Worm (Caenorhabditis elegans) whole organism, late embryonic: Measurements from ENCODE around the gene dmd-8.

ENCODE experiments used
- F13H6.1 ChIP-seq: sonication (generic microtip); optimal IDR thresholded peaks from 2 replicates; lab custom pipeline; 2016; ENCODE audit warnings: missing genetic modification characterization, missing compliant biosample characterization
- K02D7.2 ChIP-seq: sonication (generic microtip); optimal IDR thresholded peaks from 2 replicates; lab custom pipeline; 2017; ENCODE audit warnings: mild to moderate bottlenecking, missing genetic modification characterization, missing compliant biosample characterization
- K09A11.1 ChIP-seq: sonication (generic microtip); optimal IDR thresholded peaks from 2 replicates; lab custom pipeline; 2017; ENCODE audit warnings: antibody characterized with exemption, mild to moderate bottlenecking, missing genetic modification characterization, missing compliant biosample characterization; ENCODE audit not compliant: insufficient read depth
- T23F11.4 ChIP-seq: fragments of 200-800 bp; sonication (Bioruptor generic); optimal IDR thresholded peaks from 2 replicates; lab custom pipeline; 2018; ENCODE audit warnings: mild to moderate bottlenecking, missing genetic modification characterization, missing compliant biosample characterization
- Y22D7AL.16 ChIP-seq: sonication (generic microtip); optimal IDR thresholded peaks from 2 replicates; lab custom pipeline; 2016; ENCODE audit warnings: missing genetic modification characterization, missing compliant biosample characterization
- ahr-1 ChIP-seq: sonication (generic microtip); optimal IDR thresholded peaks from 2 replicates; lab custom pipeline; 2016; ENCODE audit warnings: missing genetic modification characterization, missing compliant biosample characterization
- ceh-14 ChIP-seq: sonication (generic microtip); optimal IDR thresholded peaks from 2 replicates; lab custom pipeline; 2016; ENCODE audit warnings: missing genotype, missing genetic modification characterization, missing compliant biosample characterization
- ceh-18 ChIP-seq: sonication (generic microtip); optimal IDR thresholded peaks from 2 replicates; lab custom pipeline; 2016; ENCODE audit warnings: missing genetic modification characterization, missing compliant biosample characterization
- ceh-2 ChIP-seq: sonication (generic microtip); optimal IDR thresholded peaks from 2 replicates; lab custom pipeline; 2016; ENCODE audit warnings: missing genotype, missing genetic modification characterization, missing compliant biosample characterization
- ceh-22 ChIP-seq: sonication (generic microtip); optimal IDR thresholded peaks from 2 replicates; lab custom pipeline; 2017; ENCODE audit warnings: missing biosample characterization, missing genetic modification characterization
- elt-4 ChIP-seq: sonication (generic microtip); optimal IDR thresholded peaks from 2 replicates; lab custom pipeline; 2016; ENCODE audit warnings: missing genetic modification characterization, missing compliant biosample characterization
- hlh-30 ChIP-seq: sonication (generic microtip); optimal IDR thresholded peaks from 2 replicates; lab custom pipeline; 2017; ENCODE audit warnings: antibody characterized with exemption, missing genetic modification characterization, missing compliant biosample characterization; ENCODE audit not compliant: insufficient read depth
- hlh-6 ChIP-seq: sonication (generic microtip); optimal IDR thresholded peaks from 2 replicates; lab custom pipeline; 2016; ENCODE audit warnings: missing genotype, missing genetic modification characterization, missing compliant biosample characterization
- lin-11 ChIP-seq: fragments of 200-800 bp; sonication (Bioruptor generic); optimal IDR thresholded peaks from 2 replicates; lab custom pipeline; 2018; ENCODE audit warnings: mild to moderate bottlenecking, missing genetic modification characterization, missing compliant biosample characterization
- mec-3 ChIP-seq: sonication (generic microtip); optimal IDR thresholded peaks from 2 replicates; lab custom pipeline; 2016; ENCODE audit warnings: borderline replicate concordance, missing genetic modification characterization, missing compliant biosample characterization
- nfya-1 ChIP-seq: sonication (generic microtip); optimal IDR thresholded peaks from 2 replicates; lab custom pipeline; 2017; ENCODE audit warnings: missing genetic modification characterization, mild to moderate bottlenecking, missing compliant biosample characterization, antibody characterized with exemption, moderate library complexity
- nhr-11 ChIP-seq: fragments of 150-350 bp; optimal IDR thresholded peaks from 2 replicates; lab custom pipeline; 2014; ENCODE audit warnings: missing biosample characterization, missing genetic modification characterization
- pag-3 ChIP-seq: sonication (generic microtip); optimal IDR thresholded peaks from 2 replicates; lab custom pipeline; 2016; ENCODE audit warnings: missing compliant biosample characterization, missing genetic modification characterization, borderline replicate concordance
- pat-9 ChIP-seq: fragments of 200-800 bp; sonication (Bioruptor generic); optimal IDR thresholded peaks from 2 replicates; lab custom pipeline; 2018; ENCODE audit warnings: mild to moderate bottlenecking, missing genetic modification characterization, moderate library complexity, missing compliant biosample characterization
- pax-1 ChIP-seq: fragments of 150-350 bp; optimal IDR thresholded peaks from 2 replicates; lab custom pipeline; 2014; ENCODE audit warnings: missing biosample characterization, missing genetic modification characterization
- rnt-1 ChIP-seq: sonication (generic microtip); optimal IDR thresholded peaks from 2 replicates; lab custom pipeline; 2016; ENCODE audit warnings: missing genetic modification characterization, missing compliant biosample characterization
- sox-2 ChIP-seq: fragments of 200-800 bp; sonication (Bioruptor generic); IDR thresholded peaks from 2 replicates; pipeline ENCODE4 v1.3.6; 2022; ENCODE audit warnings: missing genetic modification reagents, missing genetic modification characterization, missing compliant biosample characterization
- unc-42 ChIP-seq: sonication (generic microtip); optimal IDR thresholded peaks from 2 replicates; lab custom pipeline; 2016; ENCODE audit warnings: missing genotype, missing genetic modification characterization, missing compliant biosample characterization

dmd-8 gene

DNA sequence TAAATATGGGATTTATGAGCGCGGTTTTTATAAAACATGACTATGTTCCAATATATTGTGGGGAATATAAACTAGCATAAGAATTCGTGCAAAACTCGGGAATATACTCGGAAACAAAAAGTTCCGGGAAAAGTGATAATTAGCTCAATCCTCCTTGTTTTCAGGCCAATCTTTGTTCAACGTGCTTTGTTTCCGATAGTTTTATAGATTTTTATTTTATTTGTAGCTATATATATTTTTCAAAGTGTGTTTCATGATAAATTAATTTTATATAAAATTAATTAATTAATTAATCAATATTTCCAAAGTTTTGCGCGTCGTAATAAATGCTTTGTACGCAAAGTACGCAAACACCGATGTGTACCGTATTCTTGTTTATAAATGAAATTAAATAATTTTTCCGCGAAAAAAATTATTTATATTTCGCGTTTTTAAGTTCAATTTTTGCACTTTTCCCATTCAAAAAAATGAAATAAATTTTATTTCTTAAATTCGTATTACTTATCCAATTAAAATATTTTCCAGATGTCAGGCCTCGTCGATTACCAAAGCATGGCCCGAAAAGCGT, 38.7 kb downstream of the dmd-8 start, which contains the start of gene F33E11.2:
Gene F33E11.2, plus strand, starts transcription at position 524 of the 568 bp plus-strand sequence.
- TF ChIP-seq K09A11.1 (tag; lab: Kevin White, UChicago) (no peak), hlh-30 (tag; lab: Kevin White, UChicago) (no peak), F13H6.1 (tag; lab: Kevin White, UChicago) (no peak), hlh-6 (tag; lab: Kevin White, UChicago) (no peak), rnt-1 (tag; lab: Kevin White, UChicago) (no peak), sox-2 (GFP tag; lab: Robert Waterston, UW) (no peak), ceh-22 (tag; lab: Kevin White, UChicago) (no peak), nhr-11 (tag; lab: Kevin White, UChicago) (no peak), T23F11.4 (GFP tag; lab: Kevin White, UChicago) (no peak), pag-3 (tag; lab: Kevin White, UChicago) (no peak), ceh-2 (no peak), K02D7.2 (tag; lab: Kevin White, UChicago) (no peak), lin-11 (no peak), unc-42 (no peak)

DNA sequence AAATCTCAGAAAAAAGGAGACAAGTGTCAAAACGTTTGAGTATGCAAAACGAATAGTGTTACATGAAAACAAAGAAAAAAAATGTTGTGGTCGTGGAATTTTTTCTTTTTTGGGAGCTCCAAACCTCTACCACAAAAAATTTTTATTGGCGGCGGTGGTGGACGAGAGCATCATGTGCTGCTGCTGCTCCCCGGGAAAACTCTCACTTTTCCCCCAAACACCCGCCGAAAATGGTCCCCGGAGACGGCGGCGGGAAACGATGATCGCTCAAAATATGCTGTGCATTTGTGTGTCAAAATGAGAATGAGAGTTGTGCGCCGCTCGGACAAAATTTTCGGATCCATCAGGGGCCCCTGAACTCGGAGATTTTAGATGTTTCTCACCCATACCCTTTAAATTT, 40.4 kb downstream of the dmd-8 start:
- no peak for TF ChIP-seq lin-11
- no peak for TF ChIP-seq pax-1
- TF ChIP-seq elt-4 (tag; lab: Kevin White, UChicago), result no peak
- no peak for TF ChIP-seq hlh-6 (tag; lab: Kevin White, UChicago)

DNA sequence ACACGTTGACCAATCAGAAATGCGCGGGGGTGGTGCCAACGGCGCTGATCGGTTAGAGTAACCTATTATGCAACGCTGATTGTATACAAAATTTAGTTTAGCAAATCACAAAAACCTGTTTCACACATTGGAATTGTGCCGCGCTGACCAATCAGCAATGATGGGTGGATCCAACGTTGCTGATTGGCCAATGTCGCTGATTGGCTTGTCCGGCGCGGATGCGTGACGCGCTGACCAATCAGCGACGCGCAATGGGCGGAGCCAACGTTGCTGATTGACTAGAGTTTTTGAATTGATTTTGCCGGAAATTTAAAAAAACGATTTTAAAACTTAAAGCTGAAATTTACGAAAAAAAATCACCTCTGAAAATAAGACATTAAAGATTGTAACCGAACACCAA, 51.0 kb downstream of the dmd-8 start:
- TF ChIP-seq nfya-1 (tag; lab: Kevin White, UChicago) (peak; percentile 96), pat-9 (no peak), ceh-14 (no peak), mec-3 (no peak), Y22D7AL.16 (no peak)
- TF ChIP-seq, all 69 proteins: peak for 1

DNA sequence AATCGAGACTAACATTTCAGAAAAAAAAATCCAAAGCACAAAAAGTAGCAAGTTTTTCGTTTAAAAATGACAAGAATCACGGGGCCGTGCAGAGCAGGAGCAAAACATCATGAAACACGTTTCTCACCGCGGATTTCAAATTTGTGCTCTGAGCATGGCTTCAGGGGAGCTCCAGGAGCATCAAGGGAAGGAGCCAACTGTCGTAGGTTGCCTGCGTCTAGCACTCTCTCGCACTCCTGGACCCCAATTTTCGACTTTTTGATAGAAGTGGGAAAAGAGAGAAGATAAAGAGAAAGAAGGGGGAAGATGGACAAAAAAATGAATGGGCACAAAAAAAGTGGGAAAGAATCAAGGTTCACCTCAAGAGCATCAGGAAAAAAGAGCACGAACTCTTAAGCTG, 51.4 kb downstream of the dmd-8 start:
- TF ChIP-seq ahr-1, result no peak
- peak; percentile 64 for TF ChIP-seq ceh-18 (tag; lab: Kevin White, UChicago)
- TF ChIP-seq rnt-1 (tag; lab: Kevin White, UChicago), result peak; percentile 23
- TF ChIP-seq, all 69 proteins: peak for 2
